Worm (Caenorhabditis elegans): ENCODE measurements around the gene exo-1.

The exo-1 gene

DNA sequence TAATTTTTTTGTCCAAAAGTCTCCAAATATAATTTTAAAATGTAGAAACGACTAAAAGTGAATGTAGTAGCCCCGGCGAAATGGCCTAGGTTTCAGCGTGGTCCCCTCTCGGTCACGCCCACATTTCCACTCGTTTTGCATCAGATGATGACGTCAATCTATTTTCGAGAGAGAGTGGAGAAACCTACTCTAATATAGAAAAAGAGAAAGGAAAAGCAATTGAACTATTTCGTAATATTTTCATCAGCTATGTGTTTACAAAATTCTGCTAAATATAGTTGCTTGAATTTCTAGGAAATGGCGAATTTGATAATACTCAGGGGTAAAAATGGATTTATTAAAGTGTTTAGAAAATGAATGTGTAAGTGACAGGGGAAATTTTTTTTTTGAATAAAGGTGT, 32.5 kb downstream of the exo-1 start (continued):
- TF ChIP-seq fos-1 (tag; optimal IDR thresholded peaks at IDR 0.05) = no peak
- TF ChIP-seq aly-2 (tag; optimal IDR thresholded peaks at IDR 0.05) = no peak
- no peak for TF ChIP-seq pqm-1 (tag; optimal IDR thresholded peaks at IDR 0.05)
- no peak for TF ChIP-seq tbx-2 (tag; optimal IDR thresholded peaks at IDR 0.05)
- TF ChIP-seq rnt-1 (tag; optimal IDR thresholded peaks at IDR 0.05) = no peak
- TF ChIP-seq nhr-20 (tag; optimal IDR thresholded peaks at IDR 0.05) = no peak
- peak; percentile 50 for TF ChIP-seq zip-4 (GFP tag; optimal IDR thresholded peaks at IDR 0.05)
- TF ChIP-seq ets-5 (GFP tag; IDR thresholded peaks at IDR 0.05) = no peak
- no peak for TF ChIP-seq jun-1 (tag; optimal IDR thresholded peaks at IDR 0.05)
- no peak for TF ChIP-seq nhr-19 (GFP tag; conservative IDR thresholded peaks at IDR 0.05)
- TF ChIP-seq hlh-4 (tag; optimal IDR thresholded peaks at IDR 0.05) = no peak
- TF ChIP-seq ces-1 (GFP tag; optimal IDR thresholded peaks at IDR 0.05) = no peak
- TF ChIP-seq C34B4.2 (tag; optimal IDR thresholded peaks at IDR 0.05) = no peak
- no peak for TF ChIP-seq lin-14 (GFP tag; optimal IDR thresholded peaks at IDR 0.05)
- TF ChIP-seq C16A3.4 (tag; optimal IDR thresholded peaks at IDR 0.05) = no peak
- peak; percentile 32 for TF ChIP-seq lir-3 (tag; optimal IDR thresholded peaks at IDR 0.05; ENCODE audit: poor library complexity)
- TF ChIP-seq nhr-84 (tag; optimal IDR thresholded peaks at IDR 0.05) = no peak
- peak; percentile 22 for TF ChIP-seq xbp-1 (tag; optimal IDR thresholded peaks at IDR 0.05)
- TF ChIP-seq dsc-1 (tag; optimal IDR thresholded peaks at IDR 0.05) = no peak
- peak; percentile 51 for TF ChIP-seq nhr-47 (tag; optimal IDR thresholded peaks at IDR 0.05)
- no peak for TF ChIP-seq fkh-4 (tag; optimal IDR thresholded peaks at IDR 0.05; ENCODE audit: borderline replicate concordance)
- TF ChIP-seq elt-2 (tag; optimal IDR thresholded peaks at IDR 0.05) = no peak
- TF ChIP-seq nhr-11 (tag; optimal IDR thresholded peaks at IDR 0.05) = no peak
- TF ChIP-seq ceh-90 (tag; optimal IDR thresholded peaks at IDR 0.05) = no peak
- TF ChIP-seq ama-1 (optimal IDR thresholded peaks at IDR 0.05) = no peak
- TF ChIP-seq sox-4 (tag; optimal IDR thresholded peaks at IDR 0.05) = no peak
- no peak for TF ChIP-seq zag-1 (tag; optimal IDR thresholded peaks at IDR 0.05)
- TF ChIP-seq grh-1 (GFP tag; IDR thresholded peaks at IDR 0.05) = no peak
- TF ChIP-seq mdl-1 (tag; optimal IDR thresholded peaks at IDR 0.05) = no peak
- TF ChIP-seq irx-1 (tag; optimal IDR thresholded peaks at IDR 0.05) = no peak
- TF ChIP-seq pax-3 (tag; optimal IDR thresholded peaks at IDR 0.05) = no peak
- TF ChIP-seq dpl-1 (GFP tag; optimal IDR thresholded peaks at IDR 0.05) = peak in 1 of 3 experiments; percentile 35
- peak; percentile 32 for TF ChIP-seq swsn-7 (tag; optimal IDR thresholded peaks at IDR 0.05)
- TF ChIP-seq alr-1 (tag; optimal IDR thresholded peaks at IDR 0.05; ENCODE audit: borderline replicate concordance) = no peak
- TF ChIP-seq ceh-82 (tag; optimal IDR thresholded peaks at IDR 0.05) = peak in 2 of 3 experiments; percentile 4 to 41
- TF ChIP-seq mab-9 (GFP tag; IDR thresholded peaks at IDR 0.05) = no peak
- TF ChIP-seq nhr-76 (tag; optimal IDR thresholded peaks at IDR 0.05) = no peak
- no peak for TF ChIP-seq unc-62 (GFP tag; optimal IDR thresholded peaks at IDR 0.05)
- peak; percentile 50 for TF ChIP-seq mep-1 (tag; optimal IDR thresholded peaks at IDR 0.05)
- no peak for TF ChIP-seq lin-15B (tag; optimal IDR thresholded peaks at IDR 0.05)
- TF ChIP-seq nhr-85 (tag) = no peak
- peak; percentile 73 for TF ChIP-seq nhr-71 (tag; optimal IDR thresholded peaks at IDR 0.05)
- peak in 1 of 2 experiments; percentile 48 for TF ChIP-seq lin-35 (GFP tag; optimal IDR thresholded peaks at IDR 0.05)
- TF ChIP-seq nhr-90 (tag; optimal IDR thresholded peaks at IDR 0.05; ENCODE audit: poor library complexity) = no peak
- no peak for TF ChIP-seq ceh-63 (GFP tag; optimal IDR thresholded peaks at IDR 0.05)
- TF ChIP-seq efl-1 (optimal IDR thresholded peaks at IDR 0.05) = peak; percentile 27
- peak; percentile 31 to 57 for TF ChIP-seq efl-1 (GFP tag; optimal IDR thresholded peaks at IDR 0.05 in 1 of 2)
- no peak for TF ChIP-seq unc-30 (tag; optimal IDR thresholded peaks at IDR 0.05)
- TF ChIP-seq tlp-1 (tag; optimal IDR thresholded peaks at IDR 0.05) = no peak
- TF ChIP-seq lin-39 (tag; optimal IDR thresholded peaks at IDR 0.05) = no peak
- TF ChIP-seq hpl-2 (GFP tag; optimal IDR thresholded peaks at IDR 0.05) = no peak
- no peak for TF ChIP-seq aha-1 (tag; optimal IDR thresholded peaks at IDR 0.05)
- TF ChIP-seq fkh-10 (GFP tag; optimal IDR thresholded peaks at IDR 0.05) = peak; percentile 31
- TF ChIP-seq lin-13 (GFP tag; optimal IDR thresholded peaks at IDR 0.05) = peak; percentile 35
- no peak for TF ChIP-seq nhr-28 (tag; optimal IDR thresholded peaks at IDR 0.05)
